Worm (Caenorhabditis elegans) whole organism, L1 larva: ENCODE measurements around the gene twk-45.

ENCODE experiments used
- C34B4.2 ChIP-seq: sonication (generic microtip); optimal IDR thresholded peaks from 2 replicates; lab custom pipeline; 2017; ENCODE audit warnings: mild to moderate bottlenecking, missing genetic modification characterization, missing compliant biosample characterization
- F16B12.6 ChIP-seq: fragments of 150-350 bp; optimal IDR thresholded peaks from 2 replicates; lab custom pipeline; 2014; ENCODE audit warnings: missing biosample characterization, missing genetic modification characterization
- Y116A8C.19 ChIP-seq: sonication (generic microtip); optimal IDR thresholded peaks from 2 replicates; lab custom pipeline; 2016; ENCODE audit warnings: missing compliant biosample characterization, missing genetic modification characterization, borderline replicate concordance
- aha-1 ChIP-seq: fragments of 150-350 bp; optimal IDR thresholded peaks from 2 replicates; lab custom pipeline; 2014; ENCODE audit warnings: missing biosample characterization, missing genetic modification characterization
- aly-2 ChIP-seq: fragments of 150-350 bp; optimal IDR thresholded peaks from 2 replicates; lab custom pipeline; 2014; ENCODE audit warnings: missing biosample characterization, missing genetic modification characterization
- ama-1 ChIP-seq: fragments of 150-350 bp; optimal IDR thresholded peaks from 2 replicates; lab custom pipeline; 2014
- blmp-1 ChIP-seq: fragments of 150-350 bp; optimal IDR thresholded peaks from 2 replicates; lab custom pipeline; 2014; ENCODE audit warnings: missing biosample characterization, missing genetic modification characterization
- ceh-8 ChIP-seq: fragments of 200-800 bp; sonication (Bioruptor generic); optimal IDR thresholded peaks from 2 replicates; lab custom pipeline; 2018; ENCODE audit warnings: mild to moderate bottlenecking, missing genetic modification characterization, moderate library complexity, missing compliant biosample characterization
- ceh-82 ChIP-seq, 3 experiments: fragments of 150-350 bp in 1 of 3; sonication (generic microtip) in 2 of 3; optimal IDR thresholded peaks; 2 replicates each; lab custom pipeline; 2014 to 2017; ENCODE audit warnings: missing biosample characterization in 3 of 3, missing genetic modification characterization in 3 of 3
- ceh-88 ChIP-seq: fragments of 200-800 bp; sonication (Bioruptor generic); IDR thresholded peaks from 2 replicates; pipeline ENCODE4 v1.3.6; 2022; ENCODE audit warnings: missing genetic modification characterization, missing compliant biosample characterization
- ceh-90 ChIP-seq: sonication (generic microtip); optimal IDR thresholded peaks from 2 replicates; lab custom pipeline; 2016; ENCODE audit warnings: missing genetic modification characterization, missing compliant biosample characterization
- dpl-1 ChIP-seq, 3 experiments: fragments of 150-350 bp in 2 of 3; sonication (generic microtip) in 1 of 3; optimal IDR thresholded peaks; 2 replicates each; lab custom pipeline; 2014 to 2017; ENCODE audit warnings: missing biosample characterization in 3 of 3, missing genetic modification characterization in 3 of 3, missing genetic modification reagents in 3 of 3
- dsc-1 ChIP-seq: sonication (generic microtip); optimal IDR thresholded peaks from 2 replicates; lab custom pipeline; 2016; ENCODE audit warnings: mild to moderate bottlenecking, missing genetic modification characterization, missing compliant biosample characterization
- efl-1 ChIP-seq, 4 experiments: fragments of 150-350 bp; optimal IDR thresholded peaks in 3 of 4; peaks in 1 of 4; 1 replicate in 1 of 4; 2 replicates in 3 of 4; lab custom pipeline; 2014; ENCODE audit warnings: missing biosample characterization in 2 of 4, missing genetic modification characterization in 2 of 4, missing genetic modification reagents in 2 of 4
- efl-3 ChIP-seq: fragments of 200-800 bp; sonication (Bioruptor generic); optimal IDR thresholded peaks from 2 replicates; lab custom pipeline; 2018; ENCODE audit warnings: mild to moderate bottlenecking, missing genetic modification characterization, missing compliant biosample characterization
- egl-13 ChIP-seq: sonication (generic microtip); optimal IDR thresholded peaks from 2 replicates; lab custom pipeline; 2016; ENCODE audit warnings: missing genotype, missing genetic modification reagents, missing genetic modification characterization, missing compliant biosample characterization
- elt-3 ChIP-seq, 6 experiments: fragments of 150-350 bp in 1 of 6; sonication (generic microtip); optimal IDR thresholded peaks; 2 replicates each; lab custom pipeline; 2017 to 2018; ENCODE audit warnings: missing biosample characterization in 6 of 6, missing genetic modification characterization in 6 of 6, inconsistent platforms in 1 of 6
- hlh-17 ChIP-seq: fragments of 200-800 bp; sonication (Bioruptor generic); optimal IDR thresholded peaks from 2 replicates; lab custom pipeline; 2018; ENCODE audit warnings: missing genetic modification characterization, mild to moderate bottlenecking, missing compliant biosample characterization, moderate library complexity, borderline replicate concordance
- hlh-4 ChIP-seq: sonication (generic microtip); optimal IDR thresholded peaks from 2 replicates; lab custom pipeline; 2016; ENCODE audit warnings: mild to moderate bottlenecking, missing genetic modification characterization, missing compliant biosample characterization
- hpl-2 ChIP-seq: fragments of 150-350 bp; optimal IDR thresholded peaks from 2 replicates; lab custom pipeline; 2014; ENCODE audit warnings: missing biosample characterization, missing genetic modification reagents, missing genetic modification characterization
- lin-13 ChIP-seq: fragments of 150-350 bp; optimal IDR thresholded peaks from 2 replicates; lab custom pipeline; 2014; ENCODE audit warnings: missing biosample characterization, missing genetic modification reagents, missing genetic modification characterization
- lin-15B ChIP-seq: fragments of 150-350 bp; sonication (generic microtip); optimal IDR thresholded peaks from 3 replicates; lab custom pipeline; 2014; ENCODE audit warnings: missing biosample characterization, missing genetic modification characterization
- lsy-2 ChIP-seq, 2 experiments: fragments of 150-350 bp; optimal IDR thresholded peaks; 2 replicates each; lab custom pipeline; 2014; ENCODE audit warnings: missing biosample characterization in 2 of 2, missing genetic modification characterization in 2 of 2
- mdl-1 ChIP-seq, 2 experiments: fragments of 150-350 bp; optimal IDR thresholded peaks; 2 replicates each; lab custom pipeline; 2014 to 2017; ENCODE audit warnings: missing biosample characterization in 2 of 2, missing genetic modification characterization in 2 of 2, inconsistent platforms in 1 of 2
- mef-2 ChIP-seq: fragments of 150-350 bp; optimal IDR thresholded peaks from 2 replicates; lab custom pipeline; 2014; ENCODE audit warnings: missing biosample characterization, missing genetic modification characterization
- nhr-11 ChIP-seq: fragments of 150-350 bp; optimal IDR thresholded peaks from 2 replicates; lab custom pipeline; 2014; ENCODE audit warnings: missing biosample characterization, missing genetic modification characterization
- nhr-19 ChIP-seq: fragments of 200-800 bp; sonication (Bioruptor generic); conservative IDR thresholded peaks from 2 replicates; pipeline ENCODE4 v1.3.6; 2022; ENCODE audit warnings: missing genetic modification characterization, missing compliant biosample characterization
- nhr-237 ChIP-seq: fragments of 150-350 bp; optimal IDR thresholded peaks from 2 replicates; lab custom pipeline; 2014; ENCODE audit warnings: missing biosample characterization, missing genetic modification characterization
- nhr-28 ChIP-seq: fragments of 150-350 bp; optimal IDR thresholded peaks from 2 replicates; lab custom pipeline; 2014; ENCODE audit warnings: missing biosample characterization, missing genetic modification characterization
- nhr-71 ChIP-seq: sonication (generic microtip); optimal IDR thresholded peaks from 2 replicates; lab custom pipeline; 2016; ENCODE audit warnings: mild to moderate bottlenecking, missing genetic modification characterization, moderate library complexity, missing compliant biosample characterization
- nhr-76 ChIP-seq: sonication (generic microtip); optimal IDR thresholded peaks from 2 replicates; lab custom pipeline; 2017; ENCODE audit warnings: missing biosample characterization, missing genetic modification characterization
- nhr-77 ChIP-seq: fragments of 150-350 bp; optimal IDR thresholded peaks from 2 replicates; lab custom pipeline; 2014; ENCODE audit warnings: missing biosample characterization, missing genetic modification characterization
- nhr-84 ChIP-seq: sonication (generic microtip); optimal IDR thresholded peaks from 2 replicates; lab custom pipeline; 2017; ENCODE audit warnings: missing biosample characterization, missing genetic modification characterization
- nhr-85 ChIP-seq: sonication (generic microtip); peaks from one replicate; lab custom pipeline; 2016; ENCODE audit warnings: missing genetic modification characterization, inconsistent platforms, missing compliant biosample characterization
- nhr-90 ChIP-seq: sonication (generic microtip); optimal IDR thresholded peaks from 2 replicates; lab custom pipeline; 2016; ENCODE audit warnings: mild to moderate bottlenecking, missing genetic modification characterization, missing compliant biosample characterization; ENCODE audit not compliant: poor library complexity
- pqm-1 ChIP-seq: sonication (generic microtip); optimal IDR thresholded peaks from 3 replicates; lab custom pipeline; 2017; ENCODE audit warnings: missing biosample characterization, missing genetic modification characterization
- skn-1 ChIP-seq: fragments of 150-350 bp; optimal IDR thresholded peaks from 2 replicates; lab custom pipeline; 2014; ENCODE audit warnings: missing biosample characterization, missing genetic modification characterization
- snu-23 ChIP-seq: sonication (generic microtip); optimal IDR thresholded peaks from 2 replicates; lab custom pipeline; 2016; ENCODE audit warnings: missing genetic modification characterization, missing compliant biosample characterization
- sox-4 ChIP-seq: sonication (generic microtip); optimal IDR thresholded peaks from 2 replicates; lab custom pipeline; 2016; ENCODE audit warnings: missing genetic modification characterization, missing compliant biosample characterization
- swsn-7 ChIP-seq: sonication (generic microtip); optimal IDR thresholded peaks from 2 replicates; lab custom pipeline; 2016; ENCODE audit warnings: missing genetic modification characterization, missing compliant biosample characterization
- tbx-2 ChIP-seq: sonication (generic microtip); optimal IDR thresholded peaks from 2 replicates; lab custom pipeline; 2016; ENCODE audit warnings: missing genetic modification characterization, missing compliant biosample characterization
- tlp-1 ChIP-seq: fragments of 150-350 bp; optimal IDR thresholded peaks from 2 replicates; lab custom pipeline; 2014; ENCODE audit warnings: missing biosample characterization, missing genetic modification characterization
- unc-130 ChIP-seq: fragments of 150-350 bp; optimal IDR thresholded peaks from 2 replicates; lab custom pipeline; 2017; ENCODE audit warnings: missing biosample characterization, missing genetic modification characterization, inconsistent platforms
- unc-30 ChIP-seq: sonication (generic microtip); optimal IDR thresholded peaks from 2 replicates; lab custom pipeline; 2017; ENCODE audit warnings: missing biosample characterization, missing genetic modification characterization
- unc-86 ChIP-seq: sonication (generic microtip); optimal IDR thresholded peaks from 2 replicates; lab custom pipeline; 2016; ENCODE audit warnings: missing genetic modification characterization, missing compliant biosample characterization
- xbp-1 ChIP-seq: sonication (generic microtip); optimal IDR thresholded peaks from 2 replicates; lab custom pipeline; 2016; ENCODE audit warnings: missing genetic modification characterization, missing compliant biosample characterization
- zip-4 ChIP-seq: fragments of 200-800 bp; sonication (Bioruptor generic); optimal IDR thresholded peaks from 2 replicates; lab custom pipeline; 2018; ENCODE audit warnings: mild to moderate bottlenecking, missing genetic modification characterization, moderate library complexity, missing compliant biosample characterization

twk-45 gene

ce11 chrIII:2816205-2816923, 14.7 kb upstream of the twk-45 start:
- no peak for TF ChIP-seq lin-15B (tag; lab: Kevin White, UChicago)
- TF ChIP-seq nhr-77, result no peak
- TF ChIP-seq pqm-1, result no peak
- peak in 1 of 3 experiments; percentile 11 for TF ChIP-seq dpl-1 (GFP tag; optimal IDR thresholded peaks at IDR 0.05; lab: Kevin White, UChicago)
- TF ChIP-seq lsy-2 (tag; optimal IDR thresholded peaks at IDR 0.05; lab: Kevin White, UChicago), result no peak
- TF ChIP-seq nhr-11 (tag; lab: Kevin White, UChicago), result no peak
- no peak for TF ChIP-seq skn-1 (tag; lab: Kevin White, UChicago)
- peak; percentile 7 for TF ChIP-seq blmp-1
- no peak for TF ChIP-seq nhr-76 (tag; lab: Kevin White, UChicago)
- TF ChIP-seq elt-3 (tag; optimal IDR thresholded peaks at IDR 0.05; lab: Kevin White, UChicago), result no peak
- TF ChIP-seq C34B4.2 (tag; lab: Kevin White, UChicago), result no peak
- no peak for TF ChIP-seq mef-2 (tag; lab: Kevin White, UChicago)
- TF ChIP-seq efl-1 (optimal IDR thresholded peaks at IDR 0.05; lab: Kevin White, UChicago), result peak in 1 of 2 experiments; percentile 11
- peak in 1 of 2 experiments; percentile 88 for TF ChIP-seq efl-1 (GFP tag; optimal IDR thresholded peaks at IDR 0.05 in 1 of 2; lab: Kevin White, UChicago)
- no peak for TF ChIP-seq Y116A8C.19 (tag; lab: Kevin White, UChicago)
- no peak for TF ChIP-seq efl-3

- TF ChIP-seq dpl-1 (GFP tag; optimal IDR thresholded peaks at IDR 0.05; lab: Kevin White, UChicago), result peak; percentile 62 to 74 (median 65)
- no peak for TF ChIP-seq egl-13
- no peak for TF ChIP-seq ceh-88 (GFP tag; lab: Robert Waterston, UW)
- no peak for TF ChIP-seq nhr-90 (tag; lab: Kevin White, UChicago)
- TF ChIP-seq hlh-4 (tag; lab: Kevin White, UChicago), result no peak
- peak; percentile 34 for TF ChIP-seq xbp-1 (tag; lab: Kevin White, UChicago)
- TF ChIP-seq efl-1 (optimal IDR thresholded peaks at IDR 0.05; lab: Kevin White, UChicago), result peak; percentile 73 to 75
- peak; percentile 78 to 97 for TF ChIP-seq efl-1 (GFP tag; optimal IDR thresholded peaks at IDR 0.05 in 1 of 2; lab: Kevin White, UChicago)
- peak; percentile 93 to 98 for TF ChIP-seq lsy-2 (tag; optimal IDR thresholded peaks at IDR 0.05; lab: Kevin White, UChicago)
- TF ChIP-seq unc-86 (tag; lab: Kevin White, UChicago), result no peak
- no peak for TF ChIP-seq pqm-1
- no peak for TF ChIP-seq nhr-84 (tag; lab: Kevin White, UChicago)
- TF ChIP-seq tbx-2 (tag; lab: Kevin White, UChicago), result peak; percentile 57
- peak; percentile 22 to 74 (median 37) for TF ChIP-seq ceh-82 (tag; optimal IDR thresholded peaks at IDR 0.05; lab: Kevin White, UChicago)
- peak; percentile 75 for TF ChIP-seq snu-23
- TF ChIP-seq sox-4 (tag; lab: Kevin White, UChicago), result no peak
- TF ChIP-seq ceh-90 (tag; lab: Kevin White, UChicago), result no peak
- TF ChIP-seq nhr-77, result no peak
- peak; percentile 49 for TF ChIP-seq dsc-1 (tag; lab: Kevin White, UChicago)
- peak in 1 of 2 experiments; percentile 26 for TF ChIP-seq mdl-1 (tag; optimal IDR thresholded peaks at IDR 0.05; lab: Kevin White, UChicago)
- peak; percentile 56 for TF ChIP-seq nhr-71 (tag; lab: Kevin White, UChicago)
- no peak for TF ChIP-seq nhr-11 (tag; lab: Kevin White, UChicago)
- TF ChIP-seq unc-30, result no peak
- TF ChIP-seq C34B4.2 (tag; lab: Kevin White, UChicago), result no peak
- no peak for TF ChIP-seq ceh-8 (GFP tag; lab: Kevin White, UChicago)
- no peak for TF ChIP-seq aha-1 (tag; lab: Kevin White, UChicago)
- TF ChIP-seq blmp-1, result peak; percentile 13
- peak; percentile 11; the same call in 1 of the 2 replicates for TF ChIP-seq nhr-19
- TF ChIP-seq efl-3, result no peak
- peak; percentile 95 for TF ChIP-seq F16B12.6
- TF ChIP-seq hpl-2 (GFP tag; lab: Kevin White, UChicago), result no peak
- TF ChIP-seq lin-13, result peak; percentile 36
- no peak for TF ChIP-seq nhr-28 (tag; lab: Kevin White, UChicago)
- peak; percentile 28 for TF ChIP-seq swsn-7 (tag; lab: Kevin White, UChicago)
- no peak for TF ChIP-seq zip-4 (GFP tag; lab: Kevin White, UChicago)
- no peak for TF ChIP-seq nhr-237 (tag; lab: Kevin White, UChicago)
- TF ChIP-seq tlp-1 (tag; lab: Kevin White, UChicago), result no peak
- TF ChIP-seq lin-15B (tag; lab: Kevin White, UChicago), result peak; percentile 33
- peak; percentile 18 for TF ChIP-seq unc-130 (tag; lab: Kevin White, UChicago)
- TF ChIP-seq ama-1 (lab: Kevin White, UChicago), result no peak
- TF ChIP-seq nhr-85 (tag; lab: Kevin White, UChicago), result peak; percentile 52
- TF ChIP-seq aly-2, result no peak
- no peak for TF ChIP-seq mef-2 (tag; lab: Kevin White, UChicago)
- TF ChIP-seq hlh-17, result no peak
Observed at ce11 chrIII:2814919-2815554, 13.3 kb upstream of the twk-45 start, which contains the start of gene tufm-1. Gene tufm-1 (minus strand): TSS chrIII:2814969.
